Worm (Caenorhabditis elegans): ENCODE data around the gene F47D12.3.

ce11 chrIII:6309066-6309465, 10.8 kb downstream of the F47D12.3 start, which contains the start of gene gar-2:
- no peak for TF ChIP-seq ceh-45 (GFP tag; IDR thresholded peaks at IDR 0.05)
- no peak for TF ChIP-seq pqm-1 (tag; optimal IDR thresholded peaks at IDR 0.05)
- TF ChIP-seq pax-1 (tag; optimal IDR thresholded peaks at IDR 0.05) = no peak
- no peak for TF ChIP-seq ama-1 (optimal IDR thresholded peaks at IDR 0.05)
- no peak for TF ChIP-seq tbx-2 (tag; optimal IDR thresholded peaks at IDR 0.05)
- no peak for TF ChIP-seq ttx-3 (tag; optimal IDR thresholded peaks at IDR 0.05)
- no peak for TF ChIP-seq hlh-30 (tag; optimal IDR thresholded peaks at IDR 0.05; ENCODE audit: insufficient read depth)
- TF ChIP-seq ceh-30 (tag; optimal IDR thresholded peaks at IDR 0.05) = no peak
- no peak for TF ChIP-seq hlh-8 (tag; optimal IDR thresholded peaks at IDR 0.05)

All from whole organism, late embryonic.